Worm (Caenorhabditis elegans) whole organism, L2 larva: ENCODE data around the gene fubl-3.

Source experiments
- C34F6.9 ChIP-seq: fragments of 150-350 bp; optimal IDR thresholded peaks from 2 replicates; lab custom pipeline; 2014; ENCODE audit warnings: missing biosample characterization, missing genetic modification characterization
- F13H6.1 ChIP-seq: sonication (generic microtip); optimal IDR thresholded peaks from 2 replicates; lab custom pipeline; 2016; ENCODE audit warnings: missing genetic modification characterization, missing compliant biosample characterization
- ZK546.5 ChIP-seq: sonication (generic microtip); optimal IDR thresholded peaks from 2 replicates; lab custom pipeline; 2017; ENCODE audit warnings: missing biosample characterization, missing genetic modification characterization
- alr-1 ChIP-seq: fragments of 150-350 bp; optimal IDR thresholded peaks from 2 replicates; lab custom pipeline; 2014; ENCODE audit warnings: missing biosample characterization, missing genetic modification characterization
- ama-1 ChIP-seq: fragments of 150-350 bp; optimal IDR thresholded peaks from 2 replicates; lab custom pipeline; 2018; ENCODE audit warnings: inconsistent platforms
- blmp-1 ChIP-seq: sonication (generic microtip); optimal IDR thresholded peaks from 2 replicates; lab custom pipeline; 2017; ENCODE audit warnings: missing genetic modification characterization, mild to moderate bottlenecking, missing compliant biosample characterization, antibody characterized with exemption, moderate library complexity; ENCODE audit not compliant: insufficient read depth
- ceh-16 ChIP-seq: fragments of 150-350 bp; optimal IDR thresholded peaks from 2 replicates; lab custom pipeline; 2014; ENCODE audit warnings: missing biosample characterization, missing genetic modification characterization
- ceh-82 ChIP-seq: fragments of 150-350 bp; optimal IDR thresholded peaks from 2 replicates; lab custom pipeline; 2014; ENCODE audit warnings: missing biosample characterization, missing genetic modification characterization
- crh-2 ChIP-seq: sonication (generic microtip); optimal IDR thresholded peaks from 2 replicates; lab custom pipeline; 2017; ENCODE audit warnings: missing biosample characterization, missing genetic modification characterization
- egl-27 ChIP-seq: sonication (generic microtip); optimal IDR thresholded peaks from 3 replicates; lab custom pipeline; 2017; ENCODE audit warnings: missing biosample characterization, missing genetic modification reagents, missing genetic modification characterization
- elt-1 ChIP-seq: fragments of 150-350 bp; optimal IDR thresholded peaks from 2 replicates; lab custom pipeline; 2014; ENCODE audit warnings: missing biosample characterization, missing genetic modification characterization
- fos-1 ChIP-seq: fragments of 150-350 bp; optimal IDR thresholded peaks from 2 replicates; lab custom pipeline; 2014; ENCODE audit warnings: missing biosample characterization, missing genetic modification characterization
- gmeb-1 ChIP-seq: fragments of 150-350 bp; optimal IDR thresholded peaks from 2 replicates; lab custom pipeline; 2014; ENCODE audit warnings: missing biosample characterization, missing genetic modification characterization
- lin-11 ChIP-seq: fragments of 150-350 bp; sonication (generic microtip); optimal IDR thresholded peaks from 2 replicates; lab custom pipeline; 2014; ENCODE audit warnings: missing biosample characterization, missing genetic modification characterization, inconsistent platforms, mixed read lengths
- lin-13 ChIP-seq: fragments of 150-350 bp; optimal IDR thresholded peaks from 2 replicates; lab custom pipeline; 2014; ENCODE audit warnings: missing biosample characterization, missing genetic modification reagents, missing genetic modification characterization
- lin-39 ChIP-seq: fragments of 150-350 bp; optimal IDR thresholded peaks from 2 replicates; lab custom pipeline; 2014; ENCODE audit warnings: missing biosample characterization, missing genetic modification reagents, missing genetic modification characterization
- lsy-2 ChIP-seq, 2 experiments: fragments of 150-350 bp in 1 of 2; sonication (generic microtip) in 1 of 2; optimal IDR thresholded peaks; 2 replicates each; lab custom pipeline; 2014 to 2017; ENCODE audit warnings: missing biosample characterization in 2 of 2, missing genetic modification characterization in 2 of 2
- mab-5 ChIP-seq: fragments of 150-350 bp; optimal IDR thresholded peaks from 2 replicates; lab custom pipeline; 2014; ENCODE audit warnings: missing biosample characterization, missing genetic modification characterization
- mbf-1 ChIP-seq: sonication (generic microtip); optimal IDR thresholded peaks from 2 replicates; lab custom pipeline; 2017; ENCODE audit warnings: missing biosample characterization, missing genetic modification characterization
- nhr-10 ChIP-seq: sonication (generic microtip); optimal IDR thresholded peaks from 2 replicates; lab custom pipeline; 2017; ENCODE audit warnings: missing biosample characterization, missing genetic modification characterization
- nhr-11 ChIP-seq: fragments of 150-350 bp; optimal IDR thresholded peaks from 2 replicates; lab custom pipeline; 2014; ENCODE audit warnings: missing biosample characterization, missing genetic modification characterization
- nhr-129 ChIP-seq: fragments of 150-350 bp; optimal IDR thresholded peaks from 2 replicates; lab custom pipeline; 2014; ENCODE audit warnings: missing biosample characterization, missing genetic modification characterization
- nhr-21 ChIP-seq: fragments of 150-350 bp; optimal IDR thresholded peaks from 2 replicates; lab custom pipeline; 2014; ENCODE audit warnings: missing biosample characterization, missing genetic modification characterization
- nhr-23 ChIP-seq: fragments of 150-350 bp; optimal IDR thresholded peaks from 2 replicates; lab custom pipeline; 2014; ENCODE audit warnings: missing biosample characterization, missing genetic modification reagents, missing genetic modification characterization
- nhr-237 ChIP-seq: fragments of 150-350 bp; optimal IDR thresholded peaks from 2 replicates; lab custom pipeline; 2014; ENCODE audit warnings: missing biosample characterization, missing genetic modification characterization
- nhr-25 ChIP-seq: fragments of 150-350 bp; sonication (generic microtip); optimal IDR thresholded peaks from 3 replicates; lab custom pipeline; 2014; ENCODE audit warnings: missing biosample characterization, missing genetic modification characterization
- nhr-6 ChIP-seq: fragments of 150-350 bp; optimal IDR thresholded peaks from 2 replicates; lab custom pipeline; 2014; ENCODE audit warnings: missing biosample characterization, missing genetic modification characterization
- nhr-77 ChIP-seq: fragments of 150-350 bp; optimal IDR thresholded peaks from 2 replicates; lab custom pipeline; 2014; ENCODE audit warnings: missing biosample characterization, missing genetic modification characterization
- peb-1 ChIP-seq: fragments of 150-350 bp; optimal IDR thresholded peaks from 2 replicates; lab custom pipeline; 2014; ENCODE audit warnings: missing biosample characterization, missing genetic modification characterization
- sem-4 ChIP-seq: fragments of 150-350 bp; optimal IDR thresholded peaks from 2 replicates; lab custom pipeline; 2014; ENCODE audit warnings: missing biosample characterization, missing genetic modification reagents, missing genetic modification characterization
- skn-1 ChIP-seq: sonication (generic microtip); optimal IDR thresholded peaks from 2 replicates; lab custom pipeline; 2017; ENCODE audit warnings: missing biosample characterization, missing genetic modification characterization
- sma-3 ChIP-seq: sonication (generic microtip); optimal IDR thresholded peaks from 2 replicates; lab custom pipeline; 2016; ENCODE audit warnings: missing genetic modification reagents, missing genetic modification characterization, missing compliant biosample characterization
- sma-9 ChIP-seq, 2 experiments: fragments of 150-350 bp in 1 of 2; sonication (generic microtip) in 1 of 2; optimal IDR thresholded peaks; 2 replicates each; lab custom pipeline; 2014 to 2016; ENCODE audit warnings: missing genetic modification characterization in 2 of 2, mild to moderate bottlenecking in 1 of 2, missing biosample characterization in 1 of 2, missing compliant biosample characterization in 1 of 2, missing genetic modification reagents in 1 of 2, moderate library complexity in 1 of 2
- snpc-4 ChIP-seq: fragments of 150-350 bp; optimal IDR thresholded peaks from 2 replicates; lab custom pipeline; 2014; ENCODE audit warnings: missing biosample characterization, missing genetic modification characterization
- unc-55 ChIP-seq: fragments of 150-350 bp; sonication (generic microtip); optimal IDR thresholded peaks from 3 replicates; lab custom pipeline; 2014; ENCODE audit warnings: missing biosample characterization, missing genetic modification reagents, missing genetic modification characterization
- unc-62 ChIP-seq: fragments of 150-350 bp; optimal IDR thresholded peaks from 2 replicates; lab custom pipeline; 2014; ENCODE audit warnings: missing biosample characterization, missing genetic modification reagents, missing genetic modification characterization
- zag-1 ChIP-seq: fragments of 150-350 bp; optimal IDR thresholded peaks from 2 replicates; lab custom pipeline; 2014; ENCODE audit warnings: missing biosample characterization, missing genetic modification characterization
- ztf-1 ChIP-seq: fragments of 200-800 bp; sonication (Bioruptor generic); conservative IDR thresholded peaks from 2 replicates; pipeline ENCODE4 v1.3.6; 2022; ENCODE audit warnings: missing genetic modification characterization, missing compliant biosample characterization
- ztf-11 ChIP-seq: sonication (generic microtip); optimal IDR thresholded peaks from 2 replicates; lab custom pipeline; 2017; ENCODE audit warnings: missing biosample characterization, missing genetic modification characterization
- ztf-4 ChIP-seq: fragments of 150-350 bp; optimal IDR thresholded peaks from 2 replicates; lab custom pipeline; 2014; ENCODE audit warnings: missing biosample characterization, missing genetic modification characterization

Gene fubl-3

DNA sequence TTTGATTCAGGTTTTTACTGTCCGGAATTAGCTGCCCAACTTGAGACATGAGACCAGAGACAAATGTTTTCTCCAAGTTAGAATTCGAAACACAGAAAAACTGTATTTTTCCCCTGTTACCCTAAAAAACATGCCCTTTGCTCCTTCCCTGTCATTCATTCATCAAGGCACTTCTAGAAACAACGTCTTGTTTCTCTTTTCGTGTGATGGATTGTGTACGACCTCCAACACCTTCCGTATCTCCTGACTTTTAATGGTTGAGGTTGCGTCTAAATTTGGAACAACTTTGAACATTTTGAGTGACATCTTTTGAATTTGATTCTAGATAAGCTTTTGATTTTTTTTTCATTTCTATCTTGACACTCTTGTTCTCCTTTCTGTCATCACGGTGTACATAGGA lies 11.7 kb upstream of the fubl-3 start:
- no peak for TF ChIP-seq sma-3 (GFP tag; lab: Kevin White, UChicago)
- TF ChIP-seq lin-11 (tag; lab: Kevin White, UChicago) = no peak
- no peak for TF ChIP-seq snpc-4 (tag; lab: Kevin White, UChicago)
- TF ChIP-seq nhr-6 = no peak
- no peak for TF ChIP-seq ztf-4
- no peak for TF ChIP-seq nhr-237 (tag; lab: Kevin White, UChicago)
- TF ChIP-seq ZK546.5 (tag; lab: Kevin White, UChicago) = no peak
- TF ChIP-seq, all 48 proteins: peak for 0

DNA sequence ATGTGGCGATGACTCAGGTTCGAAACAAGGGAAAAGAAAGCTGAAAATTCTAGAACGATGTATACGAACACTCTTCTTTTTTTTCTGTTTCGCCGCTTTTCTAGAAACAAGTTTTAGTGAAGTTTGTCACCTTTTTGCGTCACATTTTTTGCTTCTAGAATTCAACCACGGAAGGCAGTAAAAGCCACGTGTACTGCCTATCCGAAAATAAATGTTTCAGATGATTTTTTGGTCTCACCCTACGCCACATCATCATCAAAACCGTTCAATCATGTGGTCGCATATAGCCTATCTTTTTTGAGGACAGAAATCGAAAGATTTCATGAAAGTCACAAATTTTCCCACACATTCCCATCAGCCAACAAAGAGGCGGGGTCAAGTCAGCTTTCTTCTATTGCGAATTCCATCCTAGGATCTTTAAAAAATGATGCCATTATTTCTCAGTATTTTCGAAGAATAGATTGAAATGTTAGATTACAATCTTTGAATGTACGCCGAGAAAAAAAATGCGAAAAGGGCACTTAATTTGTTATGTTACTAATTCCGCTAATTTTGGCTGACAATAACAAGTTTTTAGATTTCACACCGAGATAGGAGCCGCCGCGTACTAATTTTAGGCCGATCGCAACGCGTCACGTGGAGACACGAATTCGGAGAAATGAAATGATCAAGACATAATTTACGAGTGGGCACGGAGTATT lies 10.2 kb upstream of the fubl-3 start:
- peak; percentile 40 for TF ChIP-seq sma-9 (GFP tag; optimal IDR thresholded peaks at IDR 0.05; lab: Kevin White, UChicago)
- TF ChIP-seq sma-9 (tag; optimal IDR thresholded peaks at IDR 0.05; lab: Kevin White, UChicago) = no peak
- peak; percentile 33 for TF ChIP-seq blmp-1
- peak; percentile 21 for TF ChIP-seq crh-2 (tag; lab: Kevin White, UChicago)
- peak; percentile 6 for TF ChIP-seq nhr-25 (tag; lab: Kevin White, UChicago)
- peak; percentile 80 for TF ChIP-seq ceh-16 (tag; lab: Kevin White, UChicago)
- no peak for TF ChIP-seq lin-11 (tag; lab: Kevin White, UChicago)
- no peak for TF ChIP-seq nhr-77 (tag; lab: Kevin White, UChicago)
- TF ChIP-seq sem-4 = peak; percentile 42
- TF ChIP-seq, all 48 proteins: peak for 6

DNA sequence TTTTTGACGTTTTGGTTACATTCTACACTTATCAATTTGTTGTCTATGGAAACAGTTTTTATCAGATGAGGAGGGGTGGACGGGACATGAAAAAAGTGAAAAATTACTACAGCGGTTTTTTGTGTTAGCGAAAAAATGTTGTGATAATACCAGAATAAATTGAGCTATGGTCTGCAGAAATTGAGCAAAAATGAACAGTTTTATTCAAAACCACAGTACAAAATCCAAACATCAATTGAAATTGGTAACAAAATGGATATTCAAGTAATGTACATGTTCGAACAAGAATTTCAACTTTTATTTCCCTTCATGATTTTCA lies 9.7 kb upstream of the fubl-3 start:
- TF ChIP-seq nhr-23 = no peak
- TF ChIP-seq sem-4 = no peak
- TF ChIP-seq lin-39 (tag; lab: Kevin White, UChicago) = no peak
- TF ChIP-seq snpc-4 (tag; lab: Kevin White, UChicago) = no peak

DNA sequence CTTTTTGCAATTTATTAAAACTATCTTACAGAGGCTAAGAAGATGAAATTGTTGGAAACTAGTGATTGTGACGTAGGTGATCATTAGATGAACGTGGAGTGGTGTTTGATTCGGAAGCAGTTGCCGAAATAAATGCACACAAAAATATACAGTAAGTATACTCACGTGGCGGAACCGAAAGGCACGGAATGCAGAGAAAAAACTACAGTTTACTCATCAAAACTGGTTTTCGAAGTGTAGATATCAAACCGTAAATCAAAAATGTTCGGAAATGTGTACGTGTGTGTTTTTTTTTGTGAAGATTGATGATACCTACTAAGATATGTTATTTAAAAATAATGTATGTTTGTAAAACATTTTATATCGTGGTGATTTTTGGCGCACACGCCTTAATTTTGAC lies 7.5 kb upstream of the fubl-3 start:
- TF ChIP-seq ama-1 (lab: Kevin White, UChicago) (no peak), nhr-6 (no peak), alr-1 (tag; lab: Kevin White, UChicago) (no peak), nhr-11 (no peak), sma-3 (GFP tag; lab: Kevin White, UChicago) (peak; percentile 10)
- TF ChIP-seq, all 48 proteins: peak for 1

DNA sequence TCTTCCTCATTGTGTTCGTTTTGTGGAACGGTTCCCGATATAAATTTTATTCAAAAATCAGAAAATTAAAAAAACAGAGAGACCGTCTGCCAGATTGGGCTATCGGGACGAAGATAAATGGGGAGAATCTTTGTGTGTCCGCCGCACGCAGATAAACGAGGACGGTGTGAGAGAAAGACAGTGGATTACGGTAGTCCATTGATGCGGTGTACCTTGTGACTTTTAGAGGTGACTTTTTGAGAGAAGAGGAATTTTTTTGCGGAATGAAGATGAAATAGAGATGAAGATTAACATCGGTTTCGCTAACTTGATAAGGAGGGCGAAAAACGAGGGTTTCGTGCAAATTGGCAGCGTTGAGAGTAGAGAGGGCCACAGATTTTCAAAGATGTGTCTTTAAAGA lies 6.5 kb upstream of the fubl-3 start:
- TF ChIP-seq nhr-129 (peak; percentile 30), C34F6.9 (tag; lab: Kevin White, UChicago) (no peak), nhr-10 (tag; lab: Kevin White, UChicago) (no peak), peb-1 (tag; lab: Kevin White, UChicago) (no peak), F13H6.1 (tag; lab: Kevin White, UChicago) (no peak), ceh-82 (tag; lab: Kevin White, UChicago) (no peak), sma-9 (GFP tag; optimal IDR thresholded peaks at IDR 0.05; lab: Kevin White, UChicago) (peak; percentile 77), sma-9 (tag; optimal IDR thresholded peaks at IDR 0.05; lab: Kevin White, UChicago) (no peak), zag-1 (no peak), nhr-21 (tag; lab: Kevin White, UChicago) (peak; percentile 54), blmp-1 (peak; percentile 12), nhr-6 (peak; percentile 41), ama-1 (lab: Kevin White, UChicago) (no peak), egl-27 (no peak), gmeb-1 (tag; lab: Kevin White, UChicago) (peak; percentile 19), mbf-1 (tag; lab: Kevin White, UChicago) (no peak), unc-62 (GFP tag; lab: Kevin White, UChicago) (no peak), elt-1 (tag; lab: Kevin White, UChicago) (peak; percentile 80), lsy-2 (tag; optimal IDR thresholded peaks at IDR 0.05; lab: Kevin White, UChicago) (peak in 1 of 2 experiments; percentile 85), crh-2 (tag; lab: Kevin White, UChicago) (peak; percentile 5), skn-1 (tag; lab: Kevin White, UChicago) (no peak), ceh-16 (tag; lab: Kevin White, UChicago) (peak; percentile 78), mab-5 (tag; lab: Kevin White, UChicago) (no peak), fos-1 (peak; percentile 7), unc-55 (GFP tag; lab: Kevin White, UChicago) (no peak), ztf-1 (GFP tag; lab: Robert Waterston, UW) (no peak), sma-3 (GFP tag; lab: Kevin White, UChicago) (peak; percentile 66), nhr-25 (tag; lab: Kevin White, UChicago) (peak; percentile 47), nhr-77 (tag; lab: Kevin White, UChicago) (no peak), lin-13 (no peak), alr-1 (tag; lab: Kevin White, UChicago) (no peak), sem-4 (peak; percentile 18), ztf-11 (tag; lab: Kevin White, UChicago) (no peak)
